Worm (Caenorhabditis elegans) whole organism, L1 larva: ENCODE results near the gene R09A8.5.

ENCODE experiments used
- C04F5.9 ChIP-seq: sonication (generic microtip); optimal IDR thresholded peaks from 2 replicates; lab custom pipeline; 2016; ENCODE audit warnings: missing genetic modification characterization, missing compliant biosample characterization
- C34B4.2 ChIP-seq: sonication (generic microtip); optimal IDR thresholded peaks from 2 replicates; lab custom pipeline; 2017; ENCODE audit warnings: mild to moderate bottlenecking, missing genetic modification characterization, missing compliant biosample characterization
- F16B12.6 ChIP-seq: fragments of 150-350 bp; optimal IDR thresholded peaks from 2 replicates; lab custom pipeline; 2014; ENCODE audit warnings: missing biosample characterization, missing genetic modification characterization
- alr-1 ChIP-seq: fragments of 200-800 bp; sonication (Bioruptor generic); optimal IDR thresholded peaks from 2 replicates; lab custom pipeline; 2018; ENCODE audit warnings: borderline replicate concordance, mild to moderate bottlenecking, missing genetic modification characterization, missing compliant biosample characterization
- ceh-63 ChIP-seq: fragments of 200-800 bp; sonication (Bioruptor generic); optimal IDR thresholded peaks from 2 replicates; lab custom pipeline; 2018; ENCODE audit warnings: mild to moderate bottlenecking, missing genetic modification characterization, missing compliant biosample characterization
- ceh-82 ChIP-seq, 3 experiments: fragments of 150-350 bp in 1 of 3; sonication (generic microtip) in 2 of 3; optimal IDR thresholded peaks; 2 replicates each; lab custom pipeline; 2014 to 2017; ENCODE audit warnings: missing biosample characterization in 3 of 3, missing genetic modification characterization in 3 of 3
- ceh-90 ChIP-seq: sonication (generic microtip); optimal IDR thresholded peaks from 2 replicates; lab custom pipeline; 2016; ENCODE audit warnings: missing genetic modification characterization, missing compliant biosample characterization
- ces-1 ChIP-seq: fragments of 150-350 bp; optimal IDR thresholded peaks from 2 replicates; lab custom pipeline; 2014; ENCODE audit warnings: missing biosample characterization, missing genetic modification reagents, missing genetic modification characterization
- dpl-1 ChIP-seq, 3 experiments: fragments of 150-350 bp in 2 of 3; sonication (generic microtip) in 1 of 3; optimal IDR thresholded peaks; 2 replicates each; lab custom pipeline; 2014 to 2017; ENCODE audit warnings: missing biosample characterization in 3 of 3, missing genetic modification characterization in 3 of 3, missing genetic modification reagents in 3 of 3
- dsc-1 ChIP-seq: sonication (generic microtip); optimal IDR thresholded peaks from 2 replicates; lab custom pipeline; 2016; ENCODE audit warnings: mild to moderate bottlenecking, missing genetic modification characterization, missing compliant biosample characterization
- egl-13 ChIP-seq: sonication (generic microtip); optimal IDR thresholded peaks from 2 replicates; lab custom pipeline; 2016; ENCODE audit warnings: missing genotype, missing genetic modification reagents, missing genetic modification characterization, missing compliant biosample characterization
- egl-27 ChIP-seq, 2 experiments: fragments of 150-350 bp in 1 of 2; sonication (generic microtip); optimal IDR thresholded peaks; 3 replicates each; lab custom pipeline; 2017 to 2018; ENCODE audit warnings: missing biosample characterization in 2 of 2, missing genetic modification characterization in 2 of 2, missing genetic modification reagents in 2 of 2
- elt-3 ChIP-seq, 6 experiments: fragments of 150-350 bp in 1 of 6; sonication (generic microtip); optimal IDR thresholded peaks; 2 replicates each; lab custom pipeline; 2017 to 2018; ENCODE audit warnings: missing biosample characterization in 6 of 6, missing genetic modification characterization in 6 of 6, inconsistent platforms in 1 of 6
- ets-5 ChIP-seq: fragments of 200-800 bp; sonication (Bioruptor generic); IDR thresholded peaks from 2 replicates; pipeline ENCODE4 v1.3.6; 2022; ENCODE audit warnings: missing genetic modification characterization, missing compliant biosample characterization
- fkh-10 ChIP-seq: sonication (generic microtip); optimal IDR thresholded peaks from 2 replicates; lab custom pipeline; 2017; ENCODE audit warnings: missing biosample characterization, missing genetic modification reagents, missing genetic modification characterization
- fkh-4 ChIP-seq: sonication (generic microtip); optimal IDR thresholded peaks from 2 replicates; lab custom pipeline; 2016; ENCODE audit warnings: missing compliant biosample characterization, missing genetic modification characterization, borderline replicate concordance
- fos-1 ChIP-seq: fragments of 150-350 bp; optimal IDR thresholded peaks from 2 replicates; lab custom pipeline; 2014; ENCODE audit warnings: missing biosample characterization, missing genetic modification characterization
- grh-1 ChIP-seq: fragments of 200-800 bp; sonication (Bioruptor generic); IDR thresholded peaks from 2 replicates; pipeline ENCODE4 v1.3.6; 2022; ENCODE audit warnings: missing genetic modification reagents, missing genetic modification characterization, missing compliant biosample characterization
- hlh-4 ChIP-seq: sonication (generic microtip); optimal IDR thresholded peaks from 2 replicates; lab custom pipeline; 2016; ENCODE audit warnings: mild to moderate bottlenecking, missing genetic modification characterization, missing compliant biosample characterization
- hpl-2 ChIP-seq: fragments of 150-350 bp; optimal IDR thresholded peaks from 2 replicates; lab custom pipeline; 2014; ENCODE audit warnings: missing biosample characterization, missing genetic modification reagents, missing genetic modification characterization
- isw-1 ChIP-seq: fragments of 200-800 bp; sonication (Bioruptor generic); IDR thresholded peaks from 2 replicates; pipeline ENCODE4 v1.3.6; 2022; ENCODE audit warnings: missing genetic modification characterization, missing compliant biosample characterization
- lin-13 ChIP-seq: fragments of 150-350 bp; optimal IDR thresholded peaks from 2 replicates; lab custom pipeline; 2014; ENCODE audit warnings: missing biosample characterization, missing genetic modification reagents, missing genetic modification characterization
- lin-15B ChIP-seq: fragments of 150-350 bp; sonication (generic microtip); optimal IDR thresholded peaks from 3 replicates; lab custom pipeline; 2014; ENCODE audit warnings: missing biosample characterization, missing genetic modification characterization
- lin-35 ChIP-seq, 2 experiments: fragments of 150-350 bp; optimal IDR thresholded peaks; 2 replicates each; lab custom pipeline; 2014; ENCODE audit warnings: missing biosample characterization in 2 of 2, missing genetic modification characterization in 2 of 2, missing genetic modification reagents in 2 of 2
- lsy-2 ChIP-seq, 2 experiments: fragments of 150-350 bp; optimal IDR thresholded peaks; 2 replicates each; lab custom pipeline; 2014; ENCODE audit warnings: missing biosample characterization in 2 of 2, missing genetic modification characterization in 2 of 2
- mab-9 ChIP-seq: fragments of 200-800 bp; sonication (Bioruptor generic); IDR thresholded peaks from 2 replicates; pipeline ENCODE4 v1.3.6; 2022; ENCODE audit warnings: missing genetic modification reagents, missing genetic modification characterization, missing compliant biosample characterization
- nhr-11 ChIP-seq: fragments of 150-350 bp; optimal IDR thresholded peaks from 2 replicates; lab custom pipeline; 2014; ENCODE audit warnings: missing biosample characterization, missing genetic modification characterization
- nhr-12 ChIP-seq: sonication (generic microtip); optimal IDR thresholded peaks from 2 replicates; lab custom pipeline; 2017; ENCODE audit warnings: missing biosample characterization, missing genetic modification characterization
- nhr-19 ChIP-seq: fragments of 200-800 bp; sonication (Bioruptor generic); conservative IDR thresholded peaks from 2 replicates; pipeline ENCODE4 v1.3.6; 2022; ENCODE audit warnings: missing genetic modification characterization, missing compliant biosample characterization
- nhr-237 ChIP-seq: fragments of 150-350 bp; optimal IDR thresholded peaks from 2 replicates; lab custom pipeline; 2014; ENCODE audit warnings: missing biosample characterization, missing genetic modification characterization
- nhr-28 ChIP-seq: fragments of 150-350 bp; optimal IDR thresholded peaks from 2 replicates; lab custom pipeline; 2014; ENCODE audit warnings: missing biosample characterization, missing genetic modification characterization
- nhr-47 ChIP-seq: sonication (generic microtip); optimal IDR thresholded peaks from 2 replicates; lab custom pipeline; 2016; ENCODE audit warnings: mild to moderate bottlenecking, missing genetic modification characterization, moderate library complexity, missing compliant biosample characterization
- nhr-71 ChIP-seq: sonication (generic microtip); optimal IDR thresholded peaks from 2 replicates; lab custom pipeline; 2016; ENCODE audit warnings: mild to moderate bottlenecking, missing genetic modification characterization, moderate library complexity, missing compliant biosample characterization
- nhr-76 ChIP-seq: sonication (generic microtip); optimal IDR thresholded peaks from 2 replicates; lab custom pipeline; 2017; ENCODE audit warnings: missing biosample characterization, missing genetic modification characterization
- nhr-85 ChIP-seq: sonication (generic microtip); peaks from one replicate; lab custom pipeline; 2016; ENCODE audit warnings: missing genetic modification characterization, inconsistent platforms, missing compliant biosample characterization
- nhr-90 ChIP-seq: sonication (generic microtip); optimal IDR thresholded peaks from 2 replicates; lab custom pipeline; 2016; ENCODE audit warnings: mild to moderate bottlenecking, missing genetic modification characterization, missing compliant biosample characterization; ENCODE audit not compliant: poor library complexity
- pag-3 ChIP-seq: sonication (generic microtip); optimal IDR thresholded peaks from 2 replicates; lab custom pipeline; 2017; ENCODE audit warnings: missing genetic modification characterization, mild to moderate bottlenecking, missing compliant biosample characterization, antibody characterized with exemption, borderline replicate concordance; ENCODE audit not compliant: insufficient read depth
- pax-3 ChIP-seq: fragments of 200-800 bp; sonication (Bioruptor generic); optimal IDR thresholded peaks from 2 replicates; lab custom pipeline; 2018; ENCODE audit warnings: mild to moderate bottlenecking, missing genetic modification characterization, moderate library complexity, missing compliant biosample characterization
- pqm-1 ChIP-seq: sonication (generic microtip); optimal IDR thresholded peaks from 3 replicates; lab custom pipeline; 2017; ENCODE audit warnings: missing biosample characterization, missing genetic modification characterization
- rnt-1 ChIP-seq: sonication (generic microtip); optimal IDR thresholded peaks from 2 replicates; lab custom pipeline; 2016; ENCODE audit warnings: mild to moderate bottlenecking, missing genetic modification characterization, moderate library complexity, missing compliant biosample characterization
- snpc-4 ChIP-seq: fragments of 150-350 bp; optimal IDR thresholded peaks from 2 replicates; lab custom pipeline; 2014; ENCODE audit warnings: missing biosample characterization, missing genetic modification characterization
- snu-23 ChIP-seq: sonication (generic microtip); optimal IDR thresholded peaks from 2 replicates; lab custom pipeline; 2016; ENCODE audit warnings: missing genetic modification characterization, missing compliant biosample characterization
- sox-4 ChIP-seq: sonication (generic microtip); optimal IDR thresholded peaks from 2 replicates; lab custom pipeline; 2016; ENCODE audit warnings: missing genetic modification characterization, missing compliant biosample characterization
- sptf-1 ChIP-seq: fragments of 150-350 bp; optimal IDR thresholded peaks from 2 replicates; lab custom pipeline; 2014; ENCODE audit warnings: missing biosample characterization, missing genetic modification characterization
- swsn-7 ChIP-seq: sonication (generic microtip); optimal IDR thresholded peaks from 2 replicates; lab custom pipeline; 2016; ENCODE audit warnings: missing genetic modification characterization, missing compliant biosample characterization
- unc-30 ChIP-seq: sonication (generic microtip); optimal IDR thresholded peaks from 2 replicates; lab custom pipeline; 2017; ENCODE audit warnings: missing biosample characterization, missing genetic modification characterization
- vab-15 ChIP-seq: sonication (generic microtip); optimal IDR thresholded peaks from 2 replicates; lab custom pipeline; 2017; ENCODE audit warnings: missing genotype, mild to moderate bottlenecking, missing genetic modification characterization, missing compliant biosample characterization
- ztf-4 ChIP-seq: fragments of 150-350 bp; optimal IDR thresholded peaks from 2 replicates; lab custom pipeline; 2014; ENCODE audit warnings: missing biosample characterization, missing genetic modification characterization

R09A8.5 gene

ce11 chrX:12661091-12661526, 20.8 kb upstream of the R09A8.5 start (continued):
- TF ChIP-seq lin-35 (GFP tag; optimal IDR thresholded peaks at IDR 0.05; lab: Kevin White, UChicago) (peak in 1 of 2 experiments; percentile 73), ztf-4 (tag; lab: Kevin White, UChicago) (peak; percentile 7), nhr-85 (tag; lab: Kevin White, UChicago) (peak; percentile 65), C04F5.9 (tag; lab: Kevin White, UChicago) (no peak), dsc-1 (peak; percentile 47), ceh-82 (tag; optimal IDR thresholded peaks at IDR 0.05; lab: Kevin White, UChicago) (peak in 1 of 3 experiments; percentile 61), ets-5 (GFP tag; lab: Robert Waterston, UW) (no peak), ceh-90 (tag; lab: Kevin White, UChicago) (no peak), snpc-4 (tag; lab: Kevin White, UChicago) (no peak), isw-1 (GFP tag; lab: Robert Waterston, UW) (no peak), unc-30 (tag; lab: Kevin White, UChicago) (no peak), nhr-47 (tag; lab: Kevin White, UChicago) (peak; percentile 67), vab-15 (no peak), snu-23 (peak; percentile 69), nhr-90 (peak; percentile 77), mab-9 (GFP tag; lab: Robert Waterston, UW) (no peak), C34B4.2 (tag; lab: Kevin White, UChicago) (no peak), F16B12.6 (no peak), sox-4 (tag; lab: Kevin White, UChicago) (no peak), hpl-2 (GFP tag; lab: Kevin White, UChicago) (no peak), nhr-12 (no peak), hlh-4 (no peak), sptf-1 (no peak), grh-1 (GFP tag; lab: Robert Waterston, UW) (no peak), egl-27 (tag; optimal IDR thresholded peaks at IDR 0.05; lab: Kevin White, UChicago) (no peak), pqm-1 (tag; lab: Kevin White, UChicago) (no peak), fkh-10 (GFP tag; lab: Kevin White, UChicago) (no peak), pax-3 (no peak), ces-1 (GFP tag; lab: Kevin White, UChicago) (no peak), fkh-4 (no peak), alr-1 (no peak), nhr-11 (tag; lab: Kevin White, UChicago) (no peak), egl-13 (tag; lab: Kevin White, UChicago) (peak; percentile 9), swsn-7 (tag; lab: Kevin White, UChicago) (peak; percentile 56), nhr-71 (tag; lab: Kevin White, UChicago) (peak; percentile 61), nhr-237 (tag; lab: Kevin White, UChicago) (no peak), nhr-76 (tag; lab: Kevin White, UChicago) (no peak), elt-3 (tag; optimal IDR thresholded peaks at IDR 0.05; lab: Kevin White, UChicago) (no peak), lsy-2 (tag; optimal IDR thresholded peaks at IDR 0.05; lab: Kevin White, UChicago) (peak in 1 of 2 experiments; percentile 49), dpl-1 (GFP tag; optimal IDR thresholded peaks at IDR 0.05; lab: Kevin White, UChicago) (no peak), fos-1 (tag; lab: Kevin White, UChicago) (no peak), nhr-28 (no peak), pag-3 (no peak), lin-13 (GFP tag; lab: Kevin White, UChicago) (peak; percentile 52), rnt-1 (tag; lab: Kevin White, UChicago) (peak; percentile 71), lin-15B (tag; lab: Kevin White, UChicago) (no peak), ceh-63 (GFP tag; lab: Kevin White, UChicago) (no peak), nhr-19 (GFP tag; lab: Robert Waterston, UW) (peak; percentile 50)
